Worm (Caenorhabditis elegans) whole organism, early embryonic: ENCODE results near the gene F20D6.2.

Experiments
- B0310.2 ChIP-seq: sonication (generic microtip); optimal IDR thresholded peaks from 2 replicates; lab custom pipeline; 2016; ENCODE audit warnings: mild to moderate bottlenecking, missing genetic modification characterization, missing compliant biosample characterization
- aly-1 ChIP-seq: sonication (generic microtip); optimal IDR thresholded peaks from 2 replicates; lab custom pipeline; 2016; ENCODE audit warnings: missing genetic modification characterization, missing compliant biosample characterization
- ama-1 ChIP-seq: fragments of 150-350 bp; optimal IDR thresholded peaks from 2 replicates; lab custom pipeline; 2014
- ceh-13 ChIP-seq: fragments of 200-800 bp; sonication (Bioruptor generic); optimal IDR thresholded peaks from 2 replicates; lab custom pipeline; 2018; ENCODE audit warnings: mild to moderate bottlenecking, missing genetic modification characterization, missing compliant biosample characterization
- ets-7 ChIP-seq: sonication (generic microtip); optimal IDR thresholded peaks from 2 replicates; lab custom pipeline; 2016; ENCODE audit warnings: missing genotype, missing genetic modification characterization, missing compliant biosample characterization
- hmg-4 ChIP-seq: fragments of 200-800 bp; sonication (Bioruptor generic); optimal IDR thresholded peaks from 2 replicates; lab custom pipeline; 2018; ENCODE audit warnings: mild to moderate bottlenecking, missing genetic modification characterization, missing compliant biosample characterization
- hnd-1 ChIP-seq: sonication (generic microtip); optimal IDR thresholded peaks from 2 replicates; lab custom pipeline; 2016; ENCODE audit warnings: missing genetic modification characterization, missing compliant biosample characterization
- pes-1 ChIP-seq: fragments of 200-800 bp; sonication (Bioruptor generic); IDR thresholded peaks from 2 replicates; pipeline ENCODE4 v1.3.6; 2022; ENCODE audit warnings: missing genetic modification reagents, missing genetic modification characterization, missing compliant biosample characterization
- scrt-1 ChIP-seq: fragments of 200-800 bp; sonication (Bioruptor generic); IDR thresholded peaks from 2 replicates; pipeline ENCODE4 v1.3.6; 2022; ENCODE audit warnings: missing genetic modification characterization, missing compliant biosample characterization
- sea-1 ChIP-seq: fragments of 200-800 bp; sonication (Bioruptor generic); conservative IDR thresholded peaks from 2 replicates; pipeline ENCODE4 v1.3.6; 2022; ENCODE audit warnings: missing genetic modification characterization, missing compliant biosample characterization
- tbx-37 ChIP-seq: fragments of 200-800 bp; sonication (Bioruptor generic); conservative IDR thresholded peaks from 2 replicates; pipeline ENCODE4 v1.3.6; 2022; ENCODE audit warnings: missing genetic modification reagents, missing genetic modification characterization, missing compliant biosample characterization

DNA sequence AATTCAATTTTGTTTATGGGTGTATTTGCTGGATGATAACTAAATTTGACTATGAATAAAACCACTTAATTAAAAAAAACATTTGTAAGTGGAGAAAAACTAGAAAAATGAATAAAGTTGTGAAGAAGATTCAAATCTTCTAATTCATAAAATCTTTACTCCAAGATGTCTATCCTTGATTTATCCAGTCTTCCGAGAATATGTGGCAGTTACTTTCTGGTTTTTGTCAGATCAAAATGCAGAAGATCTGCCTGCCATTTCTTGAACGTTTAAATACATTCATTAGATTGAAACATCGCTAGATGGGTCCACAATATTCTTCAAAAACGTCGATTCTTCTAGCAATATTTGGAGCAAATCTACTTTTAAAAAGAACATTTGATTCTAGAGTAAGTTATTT is at the start of gene F20D6.2:
- no peak for TF ChIP-seq ama-1 (lab: Kevin White, UChicago)
- TF ChIP-seq ceh-13, result no peak
- TF ChIP-seq tbx-37, result no peak
- TF ChIP-seq hnd-1 (tag; lab: Kevin White, UChicago), result no peak
- no peak for TF ChIP-seq aly-1 (tag; lab: Kevin White, UChicago)
- no peak for TF ChIP-seq B0310.2
- TF ChIP-seq ets-7 (tag; lab: Kevin White, UChicago), result no peak
- no peak for TF ChIP-seq hmg-4 (GFP tag; lab: Kevin White, UChicago)
- no peak for TF ChIP-seq sea-1 (GFP tag; lab: Robert Waterston, UW)
- TF ChIP-seq scrt-1 (GFP tag; lab: Robert Waterston, UW), result no peak
- no peak for TF ChIP-seq pes-1
